Fruit fly (Drosophila melanogaster): ENCODE results near the gene CG12320.

The CG12320 gene

DNA sequence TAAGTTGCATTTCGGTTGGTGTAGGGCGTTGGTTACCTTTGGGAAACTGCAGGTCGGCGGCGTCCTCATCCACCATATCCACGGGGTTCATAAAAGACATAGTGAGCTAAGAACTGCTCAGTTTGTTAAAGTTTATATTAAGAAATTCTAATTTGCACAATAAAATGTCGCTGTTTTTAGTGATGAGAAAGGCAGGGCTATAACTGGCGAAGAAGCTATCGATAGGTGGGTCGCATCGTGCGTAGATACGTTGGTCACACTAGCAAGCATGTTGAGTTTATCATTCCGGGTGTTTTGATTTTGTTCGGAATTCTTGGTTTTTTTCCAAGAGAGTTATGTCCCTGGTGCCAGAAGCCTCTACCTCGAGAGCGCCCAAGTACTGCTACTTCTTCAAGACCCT lies 2.7 kb upstream of the CG12320 start, which contains the start of the genes Ada2a, Polr2D, Tgs1 and moi (continued):
- TF ChIP-seq pzg (GFP tag; optimal IDR thresholded peaks at IDR 0.05), result peak; percentile 72
- TF ChIP-seq kay (GFP tag; optimal IDR thresholded peaks at IDR 0.05), result no peak
- no peak for TF ChIP-seq CG11560 (tag; IDR thresholded peaks at IDR 0.05)
- TF ChIP-seq CG10959 (GFP tag; IDR thresholded peaks at IDR 0.05), result no peak
- TF ChIP-seq CG10654 (GFP tag; optimal IDR thresholded peaks at IDR 0.05), result no peak
- no peak for TF ChIP-seq CG12744 (GFP tag; optimal IDR thresholded peaks at IDR 0.05)
- TF ChIP-seq knrl (GFP tag; IDR thresholded peaks at IDR 0.05; ENCODE audit: partially characterized antibody), result peak; percentile 73
- TF ChIP-seq CG6854 (GFP tag; optimal IDR thresholded peaks at IDR 0.05), result no peak
- no peak for TF ChIP-seq sens-2 (GFP tag; IDR thresholded peaks at IDR 0.05)
- TF ChIP-seq p53 (GFP tag; optimal IDR thresholded peaks at IDR 0.05), result no peak
- no peak for TF ChIP-seq Usf (GFP tag; optimal IDR thresholded peaks at IDR 0.05)
- no peak for TF ChIP-seq CG8089 (GFP tag; optimal IDR thresholded peaks at IDR 0.05)
- TF ChIP-seq PHDP (tag; optimal IDR thresholded peaks at IDR 0.05), result no peak
- no peak for TF ChIP-seq CG2712 (tag; optimal IDR thresholded peaks at IDR 0.05)
- no peak for TF ChIP-seq tgo (GFP tag; IDR thresholded peaks at IDR 0.05)
- TF ChIP-seq CG8765 (GFP tag; IDR thresholded peaks at IDR 0.05), result no peak
- no peak for TF ChIP-seq peb (GFP tag; IDR thresholded peaks at IDR 0.05)
- no peak for TF ChIP-seq ewg (GFP tag; optimal IDR thresholded peaks at IDR 0.05)
- no peak for TF ChIP-seq CG3726 (GFP tag; IDR thresholded peaks at IDR 0.05)
- no peak for TF ChIP-seq pita (GFP tag; optimal IDR thresholded peaks at IDR 0.05)
- TF ChIP-seq CG7786 (GFP tag; optimal IDR thresholded peaks at IDR 0.05), result no peak
- no peak for TF ChIP-seq cwo (GFP tag; optimal IDR thresholded peaks at IDR 0.05)
- peak; percentile 79 for TF ChIP-seq Scr (GFP tag; IDR thresholded peaks at IDR 0.05; ENCODE audit: partially characterized antibody)
- TF ChIP-seq ranshi (GFP tag; IDR thresholded peaks at IDR 0.05), result no peak
- no peak for TF ChIP-seq Spps (tag; optimal IDR thresholded peaks at IDR 0.05)
- TF ChIP-seq Ets65A (GFP tag), result no peak
- TF ChIP-seq Tbp (GFP tag; optimal IDR thresholded peaks at IDR 0.05), result no peak
- peak; percentile 44 for TF ChIP-seq YL-1 (GFP tag; optimal IDR thresholded peaks at IDR 0.05)
- TF ChIP-seq CG16813 (GFP tag; IDR thresholded peaks at IDR 0.05; ENCODE audit: partially characterized antibody), result peak; percentile 80
- TF ChIP-seq prd (optimal IDR thresholded peaks at IDR 0.05), result no peak
- no peak for TF ChIP-seq prd (GFP tag; IDR thresholded peaks at IDR 0.05)
- peak; percentile 67 for TF ChIP-seq Dp (GFP tag; optimal IDR thresholded peaks at IDR 0.05)
- no peak for TF ChIP-seq jing (GFP tag; optimal IDR thresholded peaks at IDR 0.05)
- no peak for TF ChIP-seq Ptx1 (GFP tag; IDR thresholded peaks at IDR 0.05)
- TF ChIP-seq caup (GFP tag; optimal IDR thresholded peaks at IDR 0.05; ENCODE audit: severe bottlenecking), result no peak
- no peak for TF ChIP-seq fd64A (GFP tag; optimal IDR thresholded peaks at IDR 0.05)
- no peak for TF ChIP-seq jigr1 (GFP tag; IDR thresholded peaks at IDR 0.05)
- TF ChIP-seq sim (GFP tag; IDR thresholded peaks at IDR 0.05), result no peak
- no peak for TF ChIP-seq Eip74EF (GFP tag; optimal IDR thresholded peaks at IDR 0.05)
- no peak for TF ChIP-seq ap (GFP tag; IDR thresholded peaks at IDR 0.05)
- TF ChIP-seq pum (GFP tag; optimal IDR thresholded peaks at IDR 0.05), result no peak
- TF ChIP-seq Elba2 (GFP tag; optimal IDR thresholded peaks at IDR 0.05), result peak; percentile 55
- TF ChIP-seq CG14667 (GFP tag; IDR thresholded peaks at IDR 0.05), result no peak
- TF ChIP-seq slou (GFP tag; optimal IDR thresholded peaks at IDR 0.05), result no peak
- TF ChIP-seq CG13624 (GFP tag; optimal IDR thresholded peaks at IDR 0.05), result peak; percentile 33
- TF ChIP-seq Sin3A (optimal IDR thresholded peaks at IDR 0.05), result peak; percentile 56
- peak; percentile 92 for TF ChIP-seq CG4617 (GFP tag; optimal IDR thresholded peaks at IDR 0.05; ENCODE audit: borderline replicate concordance)
- TF ChIP-seq Fer3 (tag; optimal IDR thresholded peaks at IDR 0.05), result no peak
- TF ChIP-seq her (GFP tag; optimal IDR thresholded peaks at IDR 0.05), result peak; percentile 2
- peak; percentile 9 for TF ChIP-seq CG17186 (GFP tag; optimal IDR thresholded peaks at IDR 0.05)
- no peak for TF ChIP-seq Hmr (GFP tag; optimal IDR thresholded peaks at IDR 0.05)
- TF ChIP-seq bowl (GFP tag; IDR thresholded peaks at IDR 0.05), result no peak
- TF ChIP-seq Atf-2 (GFP tag; optimal IDR thresholded peaks at IDR 0.05), result no peak

Data from whole organism, embryonic.